Worm (Caenorhabditis elegans): Measurements from ENCODE around the gene F13B6.3.

F13B6.3 gene

ce11 chrIV:7465857-7466256, at the start of gene F13B6.3:
Gene F13B6.3 (minus strand): TSS chrIV:7465957.
- TF ChIP-seq fkh-10 (GFP tag; optimal IDR thresholded peaks at IDR 0.05) (no peak), dve-1 (tag; optimal IDR thresholded peaks at IDR 0.05) (no peak), fkh-6 (tag; optimal IDR thresholded peaks at IDR 0.05) (no peak), ceh-31 (tag; optimal IDR thresholded peaks at IDR 0.05) (no peak), pat-9 (tag; optimal IDR thresholded peaks at IDR 0.05) (no peak), K09A11.1 (tag; optimal IDR thresholded peaks at IDR 0.05; ENCODE audit: insufficient read depth) (no peak), che-1 (tag; optimal IDR thresholded peaks at IDR 0.05) (no peak), sox-2 (GFP tag; IDR thresholded peaks at IDR 0.05) (no peak), rnt-1 (tag; optimal IDR thresholded peaks at IDR 0.05) (no peak), unc-55 (GFP tag; optimal IDR thresholded peaks at IDR 0.05) (no peak), ceh-19 (GFP tag; optimal IDR thresholded peaks at IDR 0.05) (no peak)

ce11 chrIV:7512617-7513233, 47.0 kb upstream of the F13B6.3 start, which contains the start of the genes plc-4 and R05G6.4:
Gene plc-4 (minus strand): TSS chrIV:7512667.
Gene R05G6.4 (plus strand): TSS chrIV:7513233.
- no peak for TF ChIP-seq F13H6.1 (tag; optimal IDR thresholded peaks at IDR 0.05)
- TF ChIP-seq ceh-30 (tag; optimal IDR thresholded peaks at IDR 0.05) = no peak
- no peak for TF ChIP-seq unc-3 (GFP tag; conservative IDR thresholded peaks at IDR 0.05)
- TF ChIP-seq unc-3 (tag; optimal IDR thresholded peaks at IDR 0.05) = no peak
- TF ChIP-seq pat-9 (tag; optimal IDR thresholded peaks at IDR 0.05) = no peak
- TF ChIP-seq gmeb-2 (tag; optimal IDR thresholded peaks at IDR 0.05) = no peak
- TF ChIP-seq hlh-15 (tag; optimal IDR thresholded peaks at IDR 0.05) = no peak
- TF ChIP-seq ref-2 (tag; optimal IDR thresholded peaks at IDR 0.05) = no peak
- TF ChIP-seq mec-3 (tag; optimal IDR thresholded peaks at IDR 0.05; ENCODE audit: borderline replicate concordance) = no peak
- TF ChIP-seq ceh-2 (tag; optimal IDR thresholded peaks at IDR 0.05) = no peak
- TF ChIP-seq ceh-22 (tag; optimal IDR thresholded peaks at IDR 0.05) = no peak
- TF ChIP-seq hlh-6 (tag; optimal IDR thresholded peaks at IDR 0.05) = no peak
- no peak for TF ChIP-seq pha-2 (tag; optimal IDR thresholded peaks at IDR 0.05)
- TF ChIP-seq ets-4 (tag; optimal IDR thresholded peaks at IDR 0.05) = no peak
- TF ChIP-seq nhr-11 (tag; optimal IDR thresholded peaks at IDR 0.05) = no peak
- no peak for TF ChIP-seq tbx-2 (tag; optimal IDR thresholded peaks at IDR 0.05)

- TF ChIP-seq gmeb-2 (tag; optimal IDR thresholded peaks at IDR 0.05) (no peak), unc-55 (GFP tag; optimal IDR thresholded peaks at IDR 0.05) (no peak), ceh-22 (tag; optimal IDR thresholded peaks at IDR 0.05) (no peak), sox-4 (tag; optimal IDR thresholded peaks at IDR 0.05) (no peak), ahr-1 (tag; optimal IDR thresholded peaks at IDR 0.05) (no peak), nfya-1 (tag; optimal IDR thresholded peaks at IDR 0.05) (peak; percentile 72), ceh-19 (GFP tag; optimal IDR thresholded peaks at IDR 0.05) (no peak), nhr-11 (tag; optimal IDR thresholded peaks at IDR 0.05) (no peak)
Measured at ce11 chrIV:7510829-7511228, 45.1 kb upstream of the F13B6.3 start.

ce11 chrIV:7508850-7509249, 43.1 kb upstream of the F13B6.3 start:
- no peak for TF ChIP-seq odd-2 (tag; optimal IDR thresholded peaks at IDR 0.05)
- TF ChIP-seq hlh-13 (GFP tag; optimal IDR thresholded peaks at IDR 0.05) = no peak
- TF ChIP-seq Y22D7AL.16 (tag; optimal IDR thresholded peaks at IDR 0.05) = no peak
- no peak for TF ChIP-seq unc-3 (GFP tag; conservative IDR thresholded peaks at IDR 0.05)
- TF ChIP-seq unc-3 (tag; optimal IDR thresholded peaks at IDR 0.05) = no peak
- no peak for TF ChIP-seq C38D4.7 (GFP tag; optimal IDR thresholded peaks at IDR 0.05)
- TF ChIP-seq pha-2 (tag; optimal IDR thresholded peaks at IDR 0.05) = no peak

ce11 chrIV:7507841-7508509, 42.2 kb upstream of the F13B6.3 start, which contains the start of the genes vdac-1 and R05G6.5:
Gene vdac-1 (minus strand): TSS chrIV:7507891.
Gene R05G6.5 (plus strand): TSS chrIV:7508367.
- no peak for TF ChIP-seq nhr-232 (tag; optimal IDR thresholded peaks at IDR 0.05)
- TF ChIP-seq che-1 (tag; optimal IDR thresholded peaks at IDR 0.05) = no peak
- peak; percentile 45 for TF ChIP-seq dve-1 (tag; optimal IDR thresholded peaks at IDR 0.05)
- TF ChIP-seq ceh-45 (GFP tag; IDR thresholded peaks at IDR 0.05) = no peak
- peak; percentile 31 for TF ChIP-seq ceh-18 (tag; optimal IDR thresholded peaks at IDR 0.05)
- no peak for TF ChIP-seq lim-6 (tag; optimal IDR thresholded peaks at IDR 0.05)
- no peak for TF ChIP-seq ceh-48 (tag; optimal IDR thresholded peaks at IDR 0.05)
- TF ChIP-seq unc-42 (tag; optimal IDR thresholded peaks at IDR 0.05) = peak; percentile 47
- no peak for TF ChIP-seq ztf-16 (tag; optimal IDR thresholded peaks at IDR 0.05)
- no peak for TF ChIP-seq hlh-30 (tag; optimal IDR thresholded peaks at IDR 0.05; ENCODE audit: insufficient read depth)
- no peak for TF ChIP-seq ceh-19 (GFP tag; optimal IDR thresholded peaks at IDR 0.05)
- TF ChIP-seq unc-86 (tag; optimal IDR thresholded peaks at IDR 0.05) = no peak
- TF ChIP-seq nfya-1 (tag; optimal IDR thresholded peaks at IDR 0.05) = peak; percentile 32
- TF ChIP-seq sox-2 (GFP tag; IDR thresholded peaks at IDR 0.05) = no peak
- TF ChIP-seq hlh-15 (tag; optimal IDR thresholded peaks at IDR 0.05) = no peak
- TF ChIP-seq ttx-3 (tag; optimal IDR thresholded peaks at IDR 0.05) = no peak
